Fruit fly (Drosophila melanogaster): Measurements from ENCODE around the gene kuk.

kuk gene

DNA sequence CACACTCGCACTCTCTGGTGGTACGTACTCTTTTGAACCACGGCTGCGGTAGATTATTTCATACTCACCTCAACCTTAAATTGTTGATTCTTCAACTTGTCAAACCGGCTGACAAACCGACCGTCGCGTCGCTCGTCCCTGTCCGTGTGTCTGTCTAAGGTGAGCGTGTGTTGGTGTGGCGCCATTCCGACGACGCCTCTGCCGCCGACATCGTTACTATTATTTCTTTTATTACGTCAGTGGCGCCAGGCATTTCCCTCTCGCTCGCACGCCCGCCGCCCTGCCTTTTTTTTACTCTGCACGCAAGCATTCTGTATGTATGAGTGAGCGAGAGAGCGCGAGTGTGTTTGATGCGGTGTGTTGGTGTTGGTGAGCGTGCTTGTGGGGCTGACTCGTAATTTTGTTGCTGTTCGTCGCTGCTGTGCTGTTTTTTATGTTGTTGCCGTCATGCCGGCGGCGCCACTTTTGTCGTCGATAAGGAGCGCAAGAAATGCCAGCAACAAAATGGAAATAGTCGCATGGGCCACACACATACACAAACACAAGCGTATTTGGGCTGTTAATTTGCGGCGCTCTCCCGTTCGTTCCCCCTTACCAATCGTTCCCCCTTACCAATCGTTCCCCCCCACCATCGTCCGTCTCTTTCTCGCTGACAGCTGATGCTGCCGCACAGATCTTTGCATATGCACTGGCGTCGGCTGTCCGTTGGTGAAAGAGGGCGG is 23.7 kb upstream of the kuk start (continued):
- TF ChIP-seq chm (GFP tag; IDR thresholded peaks at IDR 0.05) (no peak; the same call in none of the 2 replicates), lov (optimal IDR thresholded peaks at IDR 0.05) (no peak), lov (GFP tag; IDR thresholded peaks at IDR 0.05) (0 out of 3 replicates have a peak, but pooled peaks have one; percentile 59), zen (tag; optimal IDR thresholded peaks at IDR 0.05) (peak; percentile 81), Opbp (GFP tag; IDR thresholded peaks at IDR 0.05; ENCODE audit: partially characterized antibody) (peak; percentile 47; the same call in 2 of the 3 replicates), lola (GFP tag; optimal IDR thresholded peaks at IDR 0.05) (peak in 1 of 3 experiments; percentile 69), CG10147 (GFP tag; optimal IDR thresholded peaks at IDR 0.05) (peak; percentile 29), CHES-1-like (GFP tag; optimal IDR thresholded peaks at IDR 0.05) (peak; percentile 37), CG42726 (GFP tag; IDR thresholded peaks at IDR 0.05; ENCODE audit: partially characterized antibody) (0 out of 2 replicates have a peak, but pooled peaks have one; percentile 18), gt (GFP tag; IDR thresholded peaks at IDR 0.05) (peak; percentile 36; the same call in 1 of the 2 replicates), da (GFP tag; optimal IDR thresholded peaks at IDR 0.05) (no peak), usp (GFP tag; optimal IDR thresholded peaks at IDR 0.05) (no peak), cad (GFP tag; optimal IDR thresholded peaks at IDR 0.05) (peak; percentile 20), fu2 (GFP tag; optimal IDR thresholded peaks at IDR 0.05) (no peak), CG3065 (GFP tag; optimal IDR thresholded peaks at IDR 0.05) (no peak), toy (GFP tag; IDR thresholded peaks at IDR 0.05) (no peak), CG6791 (GFP tag; IDR thresholded peaks at IDR 0.05; ENCODE audit: partially characterized antibody) (no peak; the same call in 2 of the 3 replicates), BtbVII (GFP tag; optimal IDR thresholded peaks at IDR 0.05) (peak; percentile 82), zfh1 (GFP tag; IDR thresholded peaks at IDR 0.05) (0 out of 3 replicates have a peak, but pooled peaks have one; percentile 52), CG34422 (GFP tag; IDR thresholded peaks at IDR 0.05) (peak; percentile 63; the same call in 1 of the 3 replicates), unc-4 (GFP tag; IDR thresholded peaks at IDR 0.05; ENCODE audit: partially characterized antibody) (peak; percentile 29), CG6689 (GFP tag; IDR thresholded peaks at IDR 0.05) (no peak), CG13296 (GFP tag; optimal IDR thresholded peaks at IDR 0.05) (peak; percentile 38), CG1603 (tag; optimal IDR thresholded peaks at IDR 0.05) (no peak), CG8765 (GFP tag; IDR thresholded peaks at IDR 0.05) (0 out of 2 replicates have a peak, but pooled peaks have one; percentile 56), CG8290 (GFP tag; optimal IDR thresholded peaks at IDR 0.05) (no peak), CG8290 (tag; optimal IDR thresholded peaks at IDR 0.05) (peak in 1 of 2 experiments; percentile 36), salm (tag; optimal IDR thresholded peaks at IDR 0.05) (peak; percentile 13), onecut (GFP tag; IDR thresholded peaks at IDR 0.05) (peak; percentile 21; the same call in 1 of the 2 replicates), Ets97D (GFP tag; optimal IDR thresholded peaks at IDR 0.05) (no peak), PHDP (tag; optimal IDR thresholded peaks at IDR 0.05) (peak; percentile 2), CkIIα-i1 (GFP tag; IDR thresholded peaks at IDR 0.05) (no peak), pros (GFP tag; optimal IDR thresholded peaks at IDR 0.05) (peak; percentile 86), CTCF (GFP tag; optimal IDR thresholded peaks at IDR 0.05) (peak; percentile 75), CG2199 (GFP tag; IDR thresholded peaks at IDR 0.05) (peak; percentile 73; the same call in 1 of the 3 replicates), fd96Cb (tag; optimal IDR thresholded peaks at IDR 0.05) (no peak), Fer1 (GFP tag; optimal IDR thresholded peaks at IDR 0.05) (peak; percentile 70), ap (GFP tag; IDR thresholded peaks at IDR 0.05) (no peak), Drgx (GFP tag; IDR thresholded peaks at IDR 0.05) (peak; percentile 51), Dll (GFP tag; IDR thresholded peaks at IDR 0.05; ENCODE audit: partially characterized antibody) (0 out of 4 replicates have a peak, but pooled peaks have one; percentile 44), Eip74EF (GFP tag; optimal IDR thresholded peaks at IDR 0.05) (peak in 1 of 2 experiments; percentile 46), tx (GFP tag; optimal IDR thresholded peaks at IDR 0.05) (no peak), CG11456 (GFP tag; IDR thresholded peaks at IDR 0.05) (no peak), CG6254 (GFP tag; optimal IDR thresholded peaks at IDR 0.05) (no peak), CG4360 (GFP tag; IDR thresholded peaks at IDR 0.05) (peak; percentile 83), HmgD (GFP tag; optimal IDR thresholded peaks at IDR 0.05) (no peak), lbe (GFP tag; optimal IDR thresholded peaks at IDR 0.05) (peak; percentile 30), HLHmδ (GFP tag; optimal IDR thresholded peaks at IDR 0.05) (peak; percentile 64), schlank (tag; optimal IDR thresholded peaks at IDR 0.05) (no peak)

All from whole organism, embryonic.